Fruit fly (Drosophila melanogaster): ENCODE results near the gene CG11756.

Gene CG11756

dm6 chrX:11349780-11350179 lies 1.9 kb downstream of the CG11756 start, which contains the start of gene NdufV3 (continued):
- TF ChIP-seq exex (tag; optimal IDR thresholded peaks at IDR 0.05): no peak
- TF ChIP-seq Dbx (GFP tag; IDR thresholded peaks at IDR 0.05): no peak
- no peak for TF ChIP-seq so (GFP tag; IDR thresholded peaks at IDR 0.05)
- TF ChIP-seq sd (tag; optimal IDR thresholded peaks at IDR 0.05): no peak
- TF ChIP-seq slbo (GFP tag; IDR thresholded peaks at IDR 0.05): peak; percentile 63
- no peak for TF ChIP-seq fd64A (GFP tag; optimal IDR thresholded peaks at IDR 0.05)
- no peak for TF ChIP-seq nerfin-1 (tag; optimal IDR thresholded peaks at IDR 0.05)
- peak; percentile 4 for TF ChIP-seq CG2678 (tag; optimal IDR thresholded peaks at IDR 0.05)
- no peak for TF ChIP-seq CG8290 (GFP tag; optimal IDR thresholded peaks at IDR 0.05)
- TF ChIP-seq CG8290 (tag; optimal IDR thresholded peaks at IDR 0.05): peak in 1 of 2 experiments; percentile 69
- TF ChIP-seq lmd (GFP tag; IDR thresholded peaks at IDR 0.05): no peak; the same call in 1 of the 2 replicates
- no peak for TF ChIP-seq HHEX (GFP tag; optimal IDR thresholded peaks at IDR 0.05)
- no peak for TF ChIP-seq CG12071 (GFP tag; optimal IDR thresholded peaks at IDR 0.05)
- no peak for TF ChIP-seq NC2β (GFP tag; optimal IDR thresholded peaks at IDR 0.05)
- no peak for TF ChIP-seq CG1233 (GFP tag; optimal IDR thresholded peaks at IDR 0.05)
- 0 out of 2 replicates have a peak, but pooled peaks have one; percentile 39 for TF ChIP-seq Xrp1 (GFP tag; IDR thresholded peaks at IDR 0.05)
- TF ChIP-seq CG33213 (GFP tag; optimal IDR thresholded peaks at IDR 0.05): no peak
- peak; percentile 31 for TF ChIP-seq Dp (GFP tag; optimal IDR thresholded peaks at IDR 0.05)
- TF ChIP-seq kay (GFP tag; optimal IDR thresholded peaks at IDR 0.05): no peak
- peak; percentile 29; the same call in 1 of the 2 replicates for TF ChIP-seq Dref (GFP tag; IDR thresholded peaks at IDR 0.05)
- TF ChIP-seq sim (GFP tag; IDR thresholded peaks at IDR 0.05): no peak
- no peak for TF ChIP-seq Hsf (GFP tag; optimal IDR thresholded peaks at IDR 0.05)
- TF ChIP-seq CG1602 (GFP tag; optimal IDR thresholded peaks at IDR 0.05): no peak
- TF ChIP-seq Hr39 (optimal IDR thresholded peaks at IDR 0.05): no peak
- TF ChIP-seq Rfx (GFP tag; IDR thresholded peaks at IDR 0.05): peak; percentile 67
- no peak for TF ChIP-seq nom (GFP tag; optimal IDR thresholded peaks at IDR 0.05)
- no peak for TF ChIP-seq esg (GFP tag; conservative IDR thresholded peaks at IDR 0.05)
- TF ChIP-seq tap (tag; optimal IDR thresholded peaks at IDR 0.05): no peak
- no peak for TF ChIP-seq CG3838 (GFP tag; optimal IDR thresholded peaks at IDR 0.05)
- TF ChIP-seq CG14050 (GFP tag; IDR thresholded peaks at IDR 0.05): no peak
- no peak for TF ChIP-seq schlank (tag; optimal IDR thresholded peaks at IDR 0.05)
- TF ChIP-seq Side (GFP tag; optimal IDR thresholded peaks at IDR 0.05): no peak
- TF ChIP-seq CG14965 (GFP tag; optimal IDR thresholded peaks at IDR 0.05; ENCODE audit: borderline replicate concordance): no peak
- TF ChIP-seq CG12299 (tag; optimal IDR thresholded peaks at IDR 0.05): no peak
- TF ChIP-seq btn (GFP tag; optimal IDR thresholded peaks at IDR 0.05): no peak
- TF ChIP-seq Dip3 (GFP tag; optimal IDR thresholded peaks at IDR 0.05): no peak
- TF ChIP-seq ci (GFP tag; IDR thresholded peaks at IDR 0.05): 0 out of 3 replicates have a peak, but pooled peaks have one; percentile 33
- TF ChIP-seq ATbp (GFP tag; optimal IDR thresholded peaks at IDR 0.05): no peak
- TF ChIP-seq Oli (tag; optimal IDR thresholded peaks at IDR 0.05): no peak
- TF ChIP-seq Kr (GFP tag; optimal IDR thresholded peaks at IDR 0.05): no peak
- TF ChIP-seq CG7372 (GFP tag; IDR thresholded peaks at IDR 0.05): no peak
- no peak for TF ChIP-seq gro (GFP tag; optimal IDR thresholded peaks at IDR 0.05)
- peak; percentile 2 for TF ChIP-seq gfzf (GFP tag; optimal IDR thresholded peaks at IDR 0.05)
- no peak for TF ChIP-seq CG2889 (GFP tag; IDR thresholded peaks at IDR 0.05)
- peak; percentile 22 for TF ChIP-seq CG12769 (tag; optimal IDR thresholded peaks at IDR 0.05)
- no peak for TF ChIP-seq ab (GFP tag; optimal IDR thresholded peaks at IDR 0.05)
- no peak for TF ChIP-seq CG10366 (GFP tag; IDR thresholded peaks at IDR 0.05)
- no peak for TF ChIP-seq CG7271 (tag; optimal IDR thresholded peaks at IDR 0.05)
- TF ChIP-seq Atf6 (GFP tag; IDR thresholded peaks at IDR 0.05): no peak
- TF ChIP-seq Deaf1 (tag; optimal IDR thresholded peaks at IDR 0.05): no peak
- no peak for TF ChIP-seq CG12104 (GFP tag; optimal IDR thresholded peaks at IDR 0.05)
- TF ChIP-seq mirr (GFP tag; optimal IDR thresholded peaks at IDR 0.05): no peak
- TF ChIP-seq CG1603 (tag; optimal IDR thresholded peaks at IDR 0.05): peak; percentile 35
